Worm (Caenorhabditis elegans): ENCODE data around the gene spe-51.

The spe-51 gene

DNA sequence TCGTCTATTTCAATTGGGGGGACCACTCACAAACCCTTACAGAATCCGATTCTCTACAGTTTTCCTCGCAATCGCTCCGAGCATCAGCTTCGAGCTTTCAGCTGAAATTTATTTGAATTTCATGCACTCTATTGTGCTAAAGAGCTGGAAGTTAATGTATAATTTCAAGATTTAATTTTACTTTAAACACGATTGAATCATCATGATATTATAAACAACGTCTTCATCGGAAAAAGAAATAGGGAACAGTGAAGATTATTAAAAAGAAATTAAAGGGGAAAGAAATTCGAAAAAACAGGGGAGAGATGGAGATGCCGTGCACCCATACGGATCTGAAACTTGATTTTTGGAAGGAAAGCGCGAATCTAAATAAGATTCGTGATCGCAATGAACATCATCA is 51.6 kb downstream of the spe-51 start, which contains the start of gene hoe-1:
TSS of gene hoe-1 (minus strand) at position 101 of the 400 bp plus-strand sequence.
- no peak for TF ChIP-seq dpl-1 (GFP tag; optimal IDR thresholded peaks at IDR 0.05)
- TF ChIP-seq lin-38 (GFP tag; IDR thresholded peaks at IDR 0.05) = peak; percentile 43; the same call in 1 of the 2 replicates
- no peak for TF ChIP-seq F49E8.2 (tag; optimal IDR thresholded peaks at IDR 0.05; ENCODE audit: borderline replicate concordance)
- TF ChIP-seq hif-1 (tag; optimal IDR thresholded peaks at IDR 0.05) = no peak
- 0 out of 2 replicates have a peak, but pooled peaks have one; percentile 24 for TF ChIP-seq egl-43 (GFP tag; IDR thresholded peaks at IDR 0.05)

DNA sequence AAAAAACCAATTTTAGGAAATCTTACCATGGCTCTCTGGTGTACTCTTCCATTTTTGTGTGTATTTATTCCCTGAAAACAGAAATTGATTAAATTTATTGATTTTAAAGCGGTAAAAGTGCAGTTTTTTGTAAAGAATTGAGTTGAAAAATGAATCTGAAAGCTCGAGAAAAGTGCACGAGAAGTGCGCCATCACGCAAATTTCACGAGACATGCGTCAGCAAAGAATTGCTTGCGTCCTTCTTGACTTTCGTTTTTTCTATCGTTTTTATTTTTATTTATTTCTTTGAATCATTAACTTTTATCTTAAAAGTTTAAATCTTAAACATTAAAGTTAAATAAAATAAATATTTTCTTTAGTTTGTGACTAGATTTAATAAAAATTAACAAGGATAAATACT is 52.9 kb downstream of the spe-51 start, which contains the start of gene timm-17B.1:
TSS of gene timm-17B.1 (minus strand) at position 71 of the 400 bp plus-strand sequence.
- peak; percentile 57 for TF ChIP-seq spr-1 (tag; optimal IDR thresholded peaks at IDR 0.05)
- TF ChIP-seq snpc-4 (tag; optimal IDR thresholded peaks at IDR 0.05) = no peak
- TF ChIP-seq R02D3.7 (tag; optimal IDR thresholded peaks at IDR 0.05) = no peak
- no peak for TF ChIP-seq nhr-25 (tag; optimal IDR thresholded peaks at IDR 0.05; ENCODE audit: borderline replicate concordance, insufficient read depth)
- peak; percentile 45 for TF ChIP-seq F37D6.2 (tag; optimal IDR thresholded peaks at IDR 0.05)
- no peak for TF ChIP-seq ceh-28 (tag; optimal IDR thresholded peaks at IDR 0.05)
- TF ChIP-seq dpl-1 (GFP tag; optimal IDR thresholded peaks at IDR 0.05) = peak; percentile 78
- TF ChIP-seq daf-16 (GFP tag; optimal IDR thresholded peaks at IDR 0.05) = peak in 1 of 2 experiments; percentile 22
- peak; percentile 43 for TF ChIP-seq daf-16 (tag; optimal IDR thresholded peaks at IDR 0.05)
- TF ChIP-seq hlh-30 (tag; optimal IDR thresholded peaks at IDR 0.05; ENCODE audit: insufficient read depth) = peak; percentile 59
- TF ChIP-seq Y48G9A.11 (GFP tag; IDR thresholded peaks at IDR 0.05) = no peak
- no peak for TF ChIP-seq F44E2.7 (GFP tag; IDR thresholded peaks at IDR 0.05)
- TF ChIP-seq snpc-1.2 (GFP tag; IDR thresholded peaks at IDR 0.05) = peak; percentile 64; the same call in 1 of the 2 replicates
- TF ChIP-seq T20F7.1 (GFP tag; optimal IDR thresholded peaks at IDR 0.05) = peak; percentile 46
- peak; percentile 52 to 96 for TF ChIP-seq lsy-2 (tag; optimal IDR thresholded peaks at IDR 0.05)
- peak; percentile 84 for TF ChIP-seq ztf-7 (tag; optimal IDR thresholded peaks at IDR 0.05)
- no peak for TF ChIP-seq D1046.2 (GFP tag; IDR thresholded peaks at IDR 0.05)
- TF ChIP-seq arid-1 (GFP tag; conservative IDR thresholded peaks at IDR 0.05) = no peak
- no peak for TF ChIP-seq dmd-8 (GFP tag; IDR thresholded peaks at IDR 0.05)
- TF ChIP-seq mes-2 (tag; optimal IDR thresholded peaks at IDR 0.05; ENCODE audit: poor library complexity, severe bottlenecking) = peak; percentile 72
- no peak for TF ChIP-seq spr-3 (GFP tag; optimal IDR thresholded peaks at IDR 0.05)
- TF ChIP-seq lin-13 (GFP tag; optimal IDR thresholded peaks at IDR 0.05) = no peak
- TF ChIP-seq nhr-102 (tag; optimal IDR thresholded peaks at IDR 0.05) = peak; percentile 57
- peak; percentile 89 for TF ChIP-seq lin-38 (GFP tag; IDR thresholded peaks at IDR 0.05)
- peak; percentile 79 for TF ChIP-seq dve-1 (tag; optimal IDR thresholded peaks at IDR 0.05; ENCODE audit: insufficient read depth)
- no peak for TF ChIP-seq pha-4 (GFP tag; IDR thresholded peaks at IDR 0.05)
- peak; percentile 65 for TF ChIP-seq pha-4 (tag; optimal IDR thresholded peaks at IDR 0.05)
- TF ChIP-seq skn-1 (tag; optimal IDR thresholded peaks at IDR 0.05) = no peak
- 0 out of 2 replicates have a peak, but pooled peaks have one; percentile 21 for TF ChIP-seq dmd-6 (GFP tag; IDR thresholded peaks at IDR 0.05)
- peak; percentile 55 for TF ChIP-seq rbr-2 (tag; optimal IDR thresholded peaks at IDR 0.05)
- no peak for TF ChIP-seq nhr-48 (tag; optimal IDR thresholded peaks at IDR 0.05)
- TF ChIP-seq T26A8.4 (GFP tag; IDR thresholded peaks at IDR 0.05) = peak; percentile 55; the same call in 1 of the 2 replicates
- peak; percentile 73 for TF ChIP-seq mep-1 (tag; optimal IDR thresholded peaks at IDR 0.05)
- TF ChIP-seq daf-12 (tag; optimal IDR thresholded peaks at IDR 0.05) = no peak
- TF ChIP-seq lim-7 (GFP tag; IDR thresholded peaks at IDR 0.05) = no peak
- peak; percentile 57 for TF ChIP-seq hlh-11 (tag; optimal IDR thresholded peaks at IDR 0.05)
- TF ChIP-seq ceh-44 (GFP tag; IDR thresholded peaks at IDR 0.05) = no peak
- TF ChIP-seq duxl-1 (tag; optimal IDR thresholded peaks at IDR 0.05; ENCODE audit: poor library complexity) = peak; percentile 45
- peak; percentile 66 for TF ChIP-seq hmg-1.1 (GFP tag; IDR thresholded peaks at IDR 0.05)
- TF ChIP-seq nhr-11 (tag; optimal IDR thresholded peaks at IDR 0.05) = peak; percentile 22
- TF ChIP-seq nhr-77 (tag; optimal IDR thresholded peaks at IDR 0.05) = peak; percentile 30
